Worm (Caenorhabditis elegans): ENCODE results near the gene F01G10.5.

The F01G10.5 gene

ce11 chrIV:10230971-10231370 lies at the start of gene F01G10.5:
TSS of gene F01G10.5 (minus strand) at chrIV:10231071.
- no peak for TF ChIP-seq him-1 (tag; optimal IDR thresholded peaks at IDR 0.05)
- TF ChIP-seq dao-5 (tag; optimal IDR thresholded peaks at IDR 0.05): no peak
- no peak for TF ChIP-seq W03F9.2 (tag; optimal IDR thresholded peaks at IDR 0.05)

ce11 chrIV:10277716-10278115 lies 46.8 kb upstream of the F01G10.5 start, which contains the start of gene Y43C5A.4:
TSS of gene Y43C5A.4 (plus strand) at chrIV:10278016.
- TF ChIP-seq W03F9.2 (tag; optimal IDR thresholded peaks at IDR 0.05) (no peak), dao-5 (tag; optimal IDR thresholded peaks at IDR 0.05) (no peak), him-1 (tag; optimal IDR thresholded peaks at IDR 0.05) (no peak)

ce11 chrIV:10276960-10277359 lies 46.1 kb upstream of the F01G10.5 start, which contains the start of gene Y43C5A.7:
TSS of gene Y43C5A.7 (plus strand) at chrIV:10277260.
- no peak for TF ChIP-seq him-1 (tag; optimal IDR thresholded peaks at IDR 0.05)
- no peak for TF ChIP-seq W03F9.2 (tag; optimal IDR thresholded peaks at IDR 0.05)
- TF ChIP-seq dao-5 (tag; optimal IDR thresholded peaks at IDR 0.05): no peak

- TF ChIP-seq him-1 (tag; optimal IDR thresholded peaks at IDR 0.05) (no peak), dao-5 (tag; optimal IDR thresholded peaks at IDR 0.05) (no peak), W03F9.2 (tag; optimal IDR thresholded peaks at IDR 0.05) (no peak)
These were observed 44.2 kb upstream of the F01G10.5 start for ce11 chrIV:10275050-10275449.

ce11 chrIV:10273781-10274313 lies 43.0 kb upstream of the F01G10.5 start, which contains the start of gene Y43C5A.3:
TSS of gene Y43C5A.3 (plus strand) at chrIV:10274036.
- TF ChIP-seq him-1 (tag; optimal IDR thresholded peaks at IDR 0.05): no peak
- no peak for TF ChIP-seq dao-5 (tag; optimal IDR thresholded peaks at IDR 0.05)
- no peak for TF ChIP-seq W03F9.2 (tag; optimal IDR thresholded peaks at IDR 0.05)

ce11 chrIV:10273360-10273759 lies 42.5 kb upstream of the F01G10.5 start:
- TF ChIP-seq dao-5 (tag; optimal IDR thresholded peaks at IDR 0.05) (no peak), him-1 (tag; optimal IDR thresholded peaks at IDR 0.05) (no peak), W03F9.2 (tag; optimal IDR thresholded peaks at IDR 0.05) (no peak)

ce11 chrIV:10269137-10269933 lies 38.5 kb upstream of the F01G10.5 start, which contains the start of the genes nspd-7 and Y43C5A.2:
TSS of gene nspd-7 (minus strand) at chrIV:10269187.
TSS of gene Y43C5A.2 (plus strand) at chrIV:10269883.
- TF ChIP-seq dao-5 (tag; optimal IDR thresholded peaks at IDR 0.05) (no peak), him-1 (tag; optimal IDR thresholded peaks at IDR 0.05) (no peak), W03F9.2 (tag; optimal IDR thresholded peaks at IDR 0.05) (no peak)

ce11 chrIV:10261061-10261460 lies 30.2 kb upstream of the F01G10.5 start:
- TF ChIP-seq dao-5 (tag; optimal IDR thresholded peaks at IDR 0.05) (no peak), W03F9.2 (tag; optimal IDR thresholded peaks at IDR 0.05) (no peak), him-1 (tag; optimal IDR thresholded peaks at IDR 0.05) (no peak)

ce11 chrIV:10259557-10259956 lies 28.7 kb upstream of the F01G10.5 start, which contains the start of gene F01G10.9:
TSS of gene F01G10.9 (minus strand) at chrIV:10259657.
- TF ChIP-seq him-1 (tag; optimal IDR thresholded peaks at IDR 0.05): no peak
- TF ChIP-seq dao-5 (tag; optimal IDR thresholded peaks at IDR 0.05): no peak
- no peak for TF ChIP-seq W03F9.2 (tag; optimal IDR thresholded peaks at IDR 0.05)

ce11 chrIV:10252886-10253639 lies 22.2 kb upstream of the F01G10.5 start:
- no peak for TF ChIP-seq dao-5 (tag; optimal IDR thresholded peaks at IDR 0.05)
- TF ChIP-seq him-1 (tag; optimal IDR thresholded peaks at IDR 0.05): no peak
- TF ChIP-seq W03F9.2 (tag; optimal IDR thresholded peaks at IDR 0.05): no peak

ce11 chrIV:10252350-10252792 lies 21.5 kb upstream of the F01G10.5 start:
- TF ChIP-seq W03F9.2 (tag; optimal IDR thresholded peaks at IDR 0.05) (peak; percentile 69), him-1 (tag; optimal IDR thresholded peaks at IDR 0.05) (peak; percentile 83), dao-5 (tag; optimal IDR thresholded peaks at IDR 0.05) (no peak)

ce11 chrIV:10251764-10252163 lies 20.9 kb upstream of the F01G10.5 start:
- TF ChIP-seq dao-5 (tag; optimal IDR thresholded peaks at IDR 0.05) (no peak), W03F9.2 (tag; optimal IDR thresholded peaks at IDR 0.05) (no peak), him-1 (tag; optimal IDR thresholded peaks at IDR 0.05) (no peak)

ce11 chrIV:10251261-10251660 lies 20.4 kb upstream of the F01G10.5 start:
- TF ChIP-seq dao-5 (tag; optimal IDR thresholded peaks at IDR 0.05) (no peak), W03F9.2 (tag; optimal IDR thresholded peaks at IDR 0.05) (no peak), him-1 (tag; optimal IDR thresholded peaks at IDR 0.05) (no peak)

Data from whole organism, L4/young adult.